Worm (Caenorhabditis elegans) whole organism, young adult: Measurements from ENCODE around the gene spo-11.

Experiments used
- F33H1.4 ChIP-seq: fragments of 200-800 bp; sonication (Bioruptor generic); IDR thresholded peaks from 2 replicates; pipeline ENCODE4 v1.3.6; 2022; ENCODE audit warnings: missing genetic modification reagents, missing genetic modification characterization, missing compliant biosample characterization
- K12H6.12 ChIP-seq: fragments of 200-800 bp; sonication (Bioruptor generic); optimal IDR thresholded peaks from 2 replicates; lab custom pipeline; 2018; ENCODE audit warnings: mild to moderate bottlenecking, missing genetic modification characterization, missing compliant biosample characterization
- attf-3 ChIP-seq: fragments of 200-800 bp; sonication (Bioruptor generic); conservative IDR thresholded peaks from 2 replicates; pipeline ENCODE4 v1.3.6; 2022; ENCODE audit warnings: missing genetic modification reagents, missing genetic modification characterization, missing compliant biosample characterization
- efl-1 ChIP-seq: fragments of 150-350 bp; optimal IDR thresholded peaks from 2 replicates; lab custom pipeline; 2014; ENCODE audit warnings: missing biosample characterization, missing genetic modification reagents, missing genetic modification characterization
- egrh-3 ChIP-seq: fragments of 200-800 bp; sonication (Bioruptor generic); IDR thresholded peaks from 2 replicates; pipeline ENCODE4 v1.3.6; 2022; ENCODE audit warnings: missing genetic modification reagents, missing genetic modification characterization, missing compliant biosample characterization
- ekl-4 ChIP-seq: fragments of 200-800 bp; sonication (Bioruptor generic); IDR thresholded peaks from 2 replicates; pipeline ENCODE4 v1.3.6; 2022; ENCODE audit warnings: missing genetic modification reagents, missing genetic modification characterization, missing compliant biosample characterization
- ets-4 ChIP-seq: fragments of 200-800 bp; sonication (Bioruptor generic); optimal IDR thresholded peaks from 2 replicates; lab custom pipeline; 2018; ENCODE audit warnings: mild to moderate bottlenecking, missing genetic modification characterization, missing compliant biosample characterization
- hmg-20 ChIP-seq: fragments of 200-800 bp; sonication (Bioruptor generic); IDR thresholded peaks from 2 replicates; pipeline ENCODE4 v1.3.6; 2022; ENCODE audit warnings: missing genetic modification reagents, missing genetic modification characterization, missing compliant biosample characterization
- lsy-27 ChIP-seq: sonication (generic microtip); optimal IDR thresholded peaks from 2 replicates; lab custom pipeline; 2017; ENCODE audit warnings: missing genetic modification characterization, mild to moderate bottlenecking, missing compliant biosample characterization, antibody characterized with exemption, missing genotype, borderline replicate concordance; ENCODE audit not compliant: insufficient read depth
- mes-4 ChIP-seq: sonication (generic microtip); optimal IDR thresholded peaks from 2 replicates; lab custom pipeline; 2016; ENCODE audit warnings: missing genotype, missing genetic modification characterization, missing compliant biosample characterization
- nfyb-1 ChIP-seq: fragments of 200-800 bp; sonication (Bioruptor generic); IDR thresholded peaks from 2 replicates; pipeline ENCODE4 v1.3.6; 2022; ENCODE audit warnings: missing genetic modification reagents, missing genetic modification characterization, missing compliant biosample characterization
- pbrm-1 ChIP-seq: fragments of 200-800 bp; sonication (Bioruptor generic); IDR thresholded peaks from 2 replicates; pipeline ENCODE4 v1.3.6; 2022; ENCODE audit warnings: missing genetic modification reagents, missing genetic modification characterization, missing compliant biosample characterization
- snpc-4 ChIP-seq, 5 experiments: fragments of 150-350 bp in 1 of 5; sonication (generic microtip) in 4 of 5; optimal IDR thresholded peaks; 2 replicates each; lab custom pipeline; 2014 to 2018; ENCODE audit warnings: missing genetic modification characterization in 5 of 5, missing biosample characterization in 3 of 5, antibody characterized with exemption in 2 of 5, mild to moderate bottlenecking in 2 of 5, missing compliant biosample characterization in 2 of 5, missing genotype in 2 of 5, moderate library complexity in 2 of 5, missing genetic modification reagents in 1 of 5
- ztf-6 ChIP-seq: fragments of 200-800 bp; sonication (Bioruptor generic); IDR thresholded peaks from 2 replicates; pipeline ENCODE4 v1.3.6; 2022; ENCODE audit warnings: missing genetic modification reagents, missing genetic modification characterization, missing compliant biosample characterization

DNA sequence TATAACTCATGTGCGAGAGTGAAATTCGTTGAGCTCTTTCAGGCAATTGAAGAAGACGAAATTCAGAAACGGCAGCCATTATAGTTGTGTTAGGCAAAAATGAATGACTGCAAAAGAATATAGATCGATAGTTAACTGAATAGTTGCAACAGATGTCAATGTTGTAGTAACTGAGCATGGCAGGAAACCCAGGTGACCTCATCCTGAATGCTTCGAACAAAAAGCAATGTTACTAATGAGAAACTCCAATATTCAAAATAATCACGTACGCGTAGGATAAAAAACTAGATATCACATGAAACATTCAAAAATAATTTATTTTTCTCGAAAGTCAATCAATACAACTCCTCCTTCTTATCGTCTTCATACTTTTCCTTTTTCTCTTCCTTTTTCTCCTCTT lies 37.8 kb upstream of the spo-11 start, which contains the start of gene fbxb-9:
- TF ChIP-seq K12H6.12 (tag; lab: Kevin White, UChicago): no peak
- TF ChIP-seq F33H1.4 (GFP tag; lab: Robert Waterston, UW): no peak
- no peak for TF ChIP-seq snpc-4 (GFP tag; optimal IDR thresholded peaks at IDR 0.05; lab: Kevin White, UChicago)
- no peak for TF ChIP-seq snpc-4 (tag; optimal IDR thresholded peaks at IDR 0.05; lab: Kevin White, UChicago)
- TF ChIP-seq ztf-6 (GFP tag; lab: Robert Waterston, UW): no peak
- no peak for TF ChIP-seq efl-1 (GFP tag; lab: Kevin White, UChicago)
- TF ChIP-seq ekl-4 (GFP tag; lab: Robert Waterston, UW): no peak
- TF ChIP-seq ets-4 (GFP tag; lab: Kevin White, UChicago): no peak
- no peak for TF ChIP-seq hmg-20 (GFP tag; lab: Robert Waterston, UW)
- TF ChIP-seq mes-4 (tag; lab: Kevin White, UChicago): no peak
- no peak for TF ChIP-seq lsy-27 (tag; lab: Kevin White, UChicago)
- TF ChIP-seq pbrm-1: no peak
- TF ChIP-seq egrh-3: no peak
- TF ChIP-seq attf-3 (GFP tag; lab: Robert Waterston, UW): no peak
- TF ChIP-seq nfyb-1 (GFP tag; lab: Robert Waterston, UW): no peak
